Worm (Caenorhabditis elegans): ENCODE data around the gene K04A8.20.
A peak's percentile ranks its signal among the peaks of the same experiment; 100 is the strongest.

Gene K04A8.20

ce11 chrV:6549148-6549547 is at the start of gene K04A8.20:
Gene K04A8.20, plus strand, starts transcription at chrV:6549448.
- TF ChIP-seq unc-3 (GFP tag; conservative IDR thresholded peaks at IDR 0.05) (no peak), unc-3 (tag; optimal IDR thresholded peaks at IDR 0.05) (no peak), madf-2 (tag; optimal IDR thresholded peaks at IDR 0.05) (no peak), hlh-8 (tag; optimal IDR thresholded peaks at IDR 0.05) (no peak), ets-4 (tag; optimal IDR thresholded peaks at IDR 0.05) (no peak), npax-4 (tag; optimal IDR thresholded peaks at IDR 0.05) (no peak), odd-2 (tag; optimal IDR thresholded peaks at IDR 0.05) (no peak), ceh-45 (GFP tag; IDR thresholded peaks at IDR 0.05) (no peak), ceh-22 (tag; optimal IDR thresholded peaks at IDR 0.05) (no peak), rnt-1 (tag; optimal IDR thresholded peaks at IDR 0.05) (no peak), pax-1 (tag; optimal IDR thresholded peaks at IDR 0.05) (no peak), C08G9.2 (tag; optimal IDR thresholded peaks at IDR 0.05) (no peak), zip-5 (tag; optimal IDR thresholded peaks at IDR 0.05) (no peak), hlh-30 (tag; optimal IDR thresholded peaks at IDR 0.05; ENCODE audit: insufficient read depth) (no peak), ceh-9 (tag; optimal IDR thresholded peaks at IDR 0.05) (no peak), ceh-24 (tag; optimal IDR thresholded peaks at IDR 0.05) (no peak), pha-2 (tag; optimal IDR thresholded peaks at IDR 0.05) (no peak), lim-6 (tag; optimal IDR thresholded peaks at IDR 0.05) (no peak), K02D7.2 (tag; optimal IDR thresholded peaks at IDR 0.05) (no peak), nhr-232 (tag; optimal IDR thresholded peaks at IDR 0.05) (no peak), gmeb-2 (tag; optimal IDR thresholded peaks at IDR 0.05) (no peak)

- TF ChIP-seq elt-2 (tag; optimal IDR thresholded peaks at IDR 0.05), result no peak
- peak; percentile 59 for TF ChIP-seq unc-55 (GFP tag; optimal IDR thresholded peaks at IDR 0.05)
Observed at ce11 chrV:6503158-6503557, 46.1 kb upstream of the K04A8.20 start.

ce11 chrV:6504131-6504827 is 45.0 kb upstream of the K04A8.20 start, which contains the start of gene moc-2:
Gene moc-2, minus strand, starts transcription at chrV:6504181.
- TF ChIP-seq hlh-13 (GFP tag; optimal IDR thresholded peaks at IDR 0.05) (no peak), pha-4 (tag; optimal IDR thresholded peaks at IDR 0.05) (no peak), sdc-2 (tag; optimal IDR thresholded peaks at IDR 0.05) (no peak), ttx-3 (tag; optimal IDR thresholded peaks at IDR 0.05) (no peak), ceh-6 (GFP tag; optimal IDR thresholded peaks at IDR 0.05) (no peak), ceh-19 (GFP tag; optimal IDR thresholded peaks at IDR 0.05) (no peak), K02D7.2 (tag; optimal IDR thresholded peaks at IDR 0.05) (no peak), hlh-15 (tag; optimal IDR thresholded peaks at IDR 0.05) (no peak), nfya-1 (tag; optimal IDR thresholded peaks at IDR 0.05) (no peak)

ce11 chrV:6505339-6505811 is 43.9 kb upstream of the K04A8.20 start, which contains the start of gene W01A11.7:
Gene W01A11.7, minus strand, starts transcription at chrV:6505389.
- TF ChIP-seq dmd-4 (tag; optimal IDR thresholded peaks at IDR 0.05; ENCODE audit: borderline replicate concordance), result no peak
- no peak for TF ChIP-seq ama-1 (optimal IDR thresholded peaks at IDR 0.05)
- no peak for TF ChIP-seq fax-1 (tag; optimal IDR thresholded peaks at IDR 0.05)
- TF ChIP-seq pax-1 (tag; optimal IDR thresholded peaks at IDR 0.05), result no peak
- no peak for TF ChIP-seq hlh-15 (tag; optimal IDR thresholded peaks at IDR 0.05)
- TF ChIP-seq sox-4 (tag; optimal IDR thresholded peaks at IDR 0.05), result no peak
